Worm (Caenorhabditis elegans): ENCODE results near the gene acd-4.
A peak's percentile ranks its signal among the peaks of the same experiment; 100 is the strongest.

acd-4 gene

ce11 chrV:8610633-8611404, 27.2 kb upstream of the acd-4 start, which contains the start of gene fip-4 (continued):
- TF ChIP-seq C04F5.9 (tag; optimal IDR thresholded peaks at IDR 0.05) (no peak), nhr-71 (tag; optimal IDR thresholded peaks at IDR 0.05) (peak; percentile 52), sup-37 (GFP tag; optimal IDR thresholded peaks at IDR 0.05) (no peak), ets-5 (GFP tag; IDR thresholded peaks at IDR 0.05) (no peak), efl-3 (GFP tag; optimal IDR thresholded peaks at IDR 0.05) (no peak), sptf-1 (tag; optimal IDR thresholded peaks at IDR 0.05) (no peak), elt-2 (tag; optimal IDR thresholded peaks at IDR 0.05) (peak; percentile 60), nhr-47 (tag; optimal IDR thresholded peaks at IDR 0.05) (peak; percentile 43), nhr-84 (tag; optimal IDR thresholded peaks at IDR 0.05) (no peak), unc-98 (GFP tag; IDR thresholded peaks at IDR 0.05) (no peak), lsy-2 (tag; optimal IDR thresholded peaks at IDR 0.05) (peak; percentile 6 to 30), nhr-90 (tag; optimal IDR thresholded peaks at IDR 0.05; ENCODE audit: poor library complexity) (peak; percentile 26), alr-1 (tag; optimal IDR thresholded peaks at IDR 0.05; ENCODE audit: borderline replicate concordance) (no peak), elt-3 (tag; optimal IDR thresholded peaks at IDR 0.05) (peak in 3 of 6 experiments; percentile 7 to 75 (median 49)), vab-15 (tag; optimal IDR thresholded peaks at IDR 0.05) (no peak), tbx-2 (tag; optimal IDR thresholded peaks at IDR 0.05) (no peak), xbp-1 (tag; optimal IDR thresholded peaks at IDR 0.05) (no peak), pag-3 (tag; optimal IDR thresholded peaks at IDR 0.05; ENCODE audit: borderline replicate concordance, insufficient read depth) (no peak), ceh-82 (tag; optimal IDR thresholded peaks at IDR 0.05) (peak in 1 of 3 experiments; percentile 29), ceh-90 (tag; optimal IDR thresholded peaks at IDR 0.05) (no peak), fkh-4 (tag; optimal IDR thresholded peaks at IDR 0.05; ENCODE audit: borderline replicate concordance) (no peak), mep-1 (tag; optimal IDR thresholded peaks at IDR 0.05) (peak; percentile 24), unc-30 (tag; optimal IDR thresholded peaks at IDR 0.05) (no peak), skn-1 (tag; optimal IDR thresholded peaks at IDR 0.05) (no peak), rnt-1 (tag; optimal IDR thresholded peaks at IDR 0.05) (no peak), ceh-88 (GFP tag; IDR thresholded peaks at IDR 0.05) (no peak), mef-2 (tag; optimal IDR thresholded peaks at IDR 0.05) (no peak), tlp-1 (tag; optimal IDR thresholded peaks at IDR 0.05) (no peak), isw-1 (GFP tag; IDR thresholded peaks at IDR 0.05) (no peak), hpl-2 (GFP tag; optimal IDR thresholded peaks at IDR 0.05) (no peak), egl-13 (tag; optimal IDR thresholded peaks at IDR 0.05) (no peak), nhr-237 (tag; optimal IDR thresholded peaks at IDR 0.05) (no peak), C34B4.2 (tag; optimal IDR thresholded peaks at IDR 0.05) (no peak), sox-4 (tag; optimal IDR thresholded peaks at IDR 0.05) (no peak), hlh-17 (GFP tag; optimal IDR thresholded peaks at IDR 0.05; ENCODE audit: borderline replicate concordance) (no peak), nhr-85 (tag) (peak; percentile 87), ztf-4 (tag; optimal IDR thresholded peaks at IDR 0.05) (peak; percentile 22), snpc-4 (tag; optimal IDR thresholded peaks at IDR 0.05) (no peak), swsn-7 (tag; optimal IDR thresholded peaks at IDR 0.05) (no peak), fkh-8 (tag; optimal IDR thresholded peaks at IDR 0.05) (no peak), ceh-63 (GFP tag; optimal IDR thresholded peaks at IDR 0.05) (no peak), Y116A8C.19 (tag; optimal IDR thresholded peaks at IDR 0.05; ENCODE audit: borderline replicate concordance) (no peak), nhr-11 (tag; optimal IDR thresholded peaks at IDR 0.05) (no peak), jun-1 (tag; optimal IDR thresholded peaks at IDR 0.05) (no peak), nhr-20 (tag; optimal IDR thresholded peaks at IDR 0.05) (peak; percentile 61), fos-1 (tag; optimal IDR thresholded peaks at IDR 0.05) (no peak), nhr-19 (GFP tag; conservative IDR thresholded peaks at IDR 0.05) (peak; percentile 63), ztf-11 (tag; optimal IDR thresholded peaks at IDR 0.05) (peak in 1 of 2 experiments; percentile 2), dsc-1 (tag; optimal IDR thresholded peaks at IDR 0.05) (no peak), hlh-4 (tag; optimal IDR thresholded peaks at IDR 0.05) (no peak), nhr-12 (tag; optimal IDR thresholded peaks at IDR 0.05) (no peak)

All from whole organism, L1 larva.